Worm (Caenorhabditis elegans) whole organism, L4/young adult: ENCODE measurements around the gene set-1.

Source experiments
- dao-5 ChIP-seq: sonication (generic microtip); optimal IDR thresholded peaks from 2 replicates; lab custom pipeline; 2016; ENCODE audit warnings: missing genotype, missing genetic modification characterization, moderate library complexity, missing compliant biosample characterization
- him-1 ChIP-seq: sonication (generic microtip); optimal IDR thresholded peaks from 2 replicates; lab custom pipeline; 2016; ENCODE audit warnings: missing genotype, missing genetic modification reagents, missing genetic modification characterization, missing compliant biosample characterization

DNA sequence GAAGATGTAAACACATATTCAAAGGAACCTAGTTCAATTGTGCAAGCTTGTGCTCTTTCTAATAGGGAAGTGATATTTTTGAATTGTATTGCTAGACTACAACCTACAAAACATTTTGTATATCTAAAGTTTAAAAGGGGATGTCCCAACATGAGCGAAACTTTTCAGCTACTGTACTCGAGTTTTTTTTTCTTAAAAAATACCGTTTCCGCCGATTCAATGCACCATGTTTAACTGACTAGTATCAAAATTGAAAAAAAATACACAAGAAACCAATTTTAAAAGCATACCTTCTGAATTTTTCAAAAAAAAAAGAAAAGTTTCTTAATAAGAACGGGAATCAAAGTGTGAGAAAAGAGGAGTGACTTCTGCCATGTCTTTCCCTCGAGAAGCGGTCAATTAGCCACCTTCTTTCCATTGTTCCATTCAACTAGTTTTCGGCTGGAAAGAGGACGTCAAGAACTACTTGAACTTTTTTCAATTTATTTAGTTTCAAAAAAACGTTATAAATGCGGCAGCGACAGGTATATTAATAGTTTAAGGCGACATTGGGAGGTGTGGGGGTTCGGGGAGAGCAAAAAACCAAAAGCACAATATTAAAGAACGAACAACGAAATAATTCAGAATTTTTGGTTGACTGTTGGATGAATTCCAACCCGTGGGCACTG, 36.7 kb downstream of the set-1 start, which contains the start of gene nas-4:
- no peak for TF ChIP-seq dao-5
- no peak for TF ChIP-seq him-1
